Fruit fly (Drosophila melanogaster) whole organism, embryonic: ENCODE data around the gene cpb.

Experiments used
- Abd-B ChIP-seq: fragments of 200-800 bp; sonication (Bioruptor generic); optimal IDR thresholded peaks from 2 replicates; lab custom pipeline; 2018; ENCODE audit warnings: missing biosample characterization, mild to moderate bottlenecking, missing genetic modification characterization, moderate library complexity
- Adf1 ChIP-seq: fragments of 200-800 bp; sonication (Bioruptor generic); IDR thresholded peaks from 2 replicates; pipeline ENCODE4 v1.3.6; 2022; ENCODE audit warnings: missing biosample characterization, missing genetic modification characterization
- CG10654 ChIP-seq: fragments of 200-800 bp; sonication (Bioruptor generic); optimal IDR thresholded peaks from 2 replicates; lab custom pipeline; 2016; ENCODE audit warnings: missing biosample characterization, missing genetic modification characterization
- CG10979 ChIP-seq: fragments of 200-800 bp; sonication (Bioruptor generic); optimal IDR thresholded peaks from 2 replicates; lab custom pipeline; 2018; ENCODE audit warnings: missing biosample characterization, mild to moderate bottlenecking, missing genetic modification characterization, moderate library complexity
- CG11398 ChIP-seq: fragments of 200-800 bp; sonication (Bioruptor generic); optimal IDR thresholded peaks from 2 replicates; lab custom pipeline; 2016; ENCODE audit warnings: missing biosample characterization, missing genetic modification characterization
- CG1233 ChIP-seq: fragments of 200-800 bp; sonication (Bioruptor generic); optimal IDR thresholded peaks from 4 replicates; lab custom pipeline; 2018; ENCODE audit warnings: missing biosample characterization, mild to moderate bottlenecking, missing genetic modification characterization
- CG13624 ChIP-seq: fragments of 200-800 bp; sonication (Bioruptor generic); optimal IDR thresholded peaks from 2 replicates; lab custom pipeline; 2016; ENCODE audit warnings: missing biosample characterization, missing genetic modification characterization
- CG14860 ChIP-seq: fragments of 200-800 bp; sonication (Bioruptor generic); IDR thresholded peaks from 3 replicates; pipeline ENCODE4 v1.3.6; 2022; ENCODE audit warnings: missing biosample characterization, missing genetic modification characterization; ENCODE audit not compliant: partially characterized antibody
- CG17385 ChIP-seq: fragments of 200-800 bp; sonication (Bioruptor generic); optimal IDR thresholded peaks from 3 replicates; lab custom pipeline; 2018; ENCODE audit warnings: missing biosample characterization, mild to moderate bottlenecking, missing genetic modification characterization
- CG32772 ChIP-seq: fragments of 200-800 bp; sonication (Bioruptor generic); IDR thresholded peaks from 2 replicates; pipeline ENCODE4 v1.3.6; 2022; ENCODE audit warnings: missing biosample characterization, missing genetic modification characterization
- CG42726 ChIP-seq: fragments of 200-800 bp; sonication (Bioruptor generic); IDR thresholded peaks from 2 replicates; pipeline ENCODE4 v1.3.6; 2022; ENCODE audit warnings: missing biosample characterization, missing genetic modification characterization; ENCODE audit not compliant: partially characterized antibody
- CG4404 ChIP-seq: fragments of 200-800 bp; sonication (Bioruptor generic); IDR thresholded peaks from 2 replicates; pipeline ENCODE4 v1.3.6; 2022; ENCODE audit warnings: missing biosample characterization, missing genetic modification characterization
- CG4730 ChIP-seq: fragments of 200-800 bp; sonication (Bioruptor generic); IDR thresholded peaks from 2 replicates; pipeline ENCODE4 v1.3.6; 2022; ENCODE audit warnings: missing biosample characterization, missing genetic modification characterization
- CG7556 ChIP-seq: fragments of 200-800 bp; sonication (Bioruptor generic); optimal IDR thresholded peaks from 2 replicates; lab custom pipeline; 2017; ENCODE audit warnings: missing biosample characterization, mild to moderate bottlenecking, missing genetic modification characterization
- CrebB ChIP-seq: fragments of 200-800 bp; sonication (Bioruptor generic); optimal IDR thresholded peaks from 3 replicates; lab custom pipeline; 2018; ENCODE audit warnings: missing biosample characterization, mild to moderate bottlenecking, missing genetic modification characterization
- Dek ChIP-seq: fragments of 200-800 bp; sonication (Bioruptor generic); optimal IDR thresholded peaks from 3 replicates; lab custom pipeline; 2019; ENCODE audit warnings: missing biosample characterization, mild to moderate bottlenecking, missing genetic modification characterization, moderate library complexity
- Dfd ChIP-seq, 2 experiments: fragments of >200 bp; optimal IDR thresholded peaks; 2 replicates each; lab custom pipeline; 2017; ENCODE audit warnings: missing biosample characterization in 2 of 2, missing genetic modification characterization in 2 of 2
- Dp ChIP-seq: fragments of 200-800 bp; sonication (Bioruptor generic); optimal IDR thresholded peaks from 2 replicates; lab custom pipeline; 2018; ENCODE audit warnings: missing biosample characterization, mild to moderate bottlenecking, missing genetic modification characterization, moderate library complexity
- ERR ChIP-seq: fragments of 200-800 bp; sonication (Bioruptor generic); optimal IDR thresholded peaks from 2 replicates; lab custom pipeline; 2016; ENCODE audit warnings: missing biosample characterization, missing genetic modification characterization
- Fer2 ChIP-seq: fragments of 200-800 bp; sonication (Bioruptor generic); optimal IDR thresholded peaks from 2 replicates; lab custom pipeline; 2018; ENCODE audit warnings: missing biosample characterization, mild to moderate bottlenecking, missing genetic modification characterization, moderate library complexity
- Hr51 ChIP-seq, 2 experiments: fragments of 200-800 bp; sonication (Bioruptor generic); optimal IDR thresholded peaks; 2 replicates in 1 of 2; 3 replicates in 1 of 2; lab custom pipeline; 2016 to 2018; ENCODE audit warnings: missing biosample characterization in 2 of 2, missing genetic modification characterization in 2 of 2, mild to moderate bottlenecking in 1 of 2, moderate library complexity in 1 of 2
- MTF-1 ChIP-seq: fragments of 200-800 bp; sonication (Bioruptor generic); optimal IDR thresholded peaks from 2 replicates; lab custom pipeline; 2018; ENCODE audit warnings: missing biosample characterization, mild to moderate bottlenecking, missing genetic modification characterization, borderline replicate concordance
- Nf-YA ChIP-seq: fragments of 200-800 bp; sonication (Bioruptor generic); IDR thresholded peaks from 2 replicates; pipeline ENCODE4 v1.3.6; 2022; ENCODE audit warnings: missing biosample characterization, missing genetic modification characterization
- Nf-YC ChIP-seq: fragments of 200-800 bp; optimal IDR thresholded peaks from 3 replicates; lab custom pipeline; 2019; ENCODE audit warnings: missing biosample characterization, mild to moderate bottlenecking, missing genetic modification characterization, moderate library complexity
- Ravus ChIP-seq: fragments of 200-800 bp; sonication (Bioruptor generic); IDR thresholded peaks from 2 replicates; pipeline ENCODE4 v1.3.6; 2022; ENCODE audit warnings: missing biosample characterization, missing genetic modification characterization
- Side ChIP-seq: fragments of 200-800 bp; sonication (Bioruptor generic); optimal IDR thresholded peaks from 2 replicates; lab custom pipeline; 2016; ENCODE audit warnings: missing biosample characterization, missing genetic modification characterization
- Sry-β ChIP-seq: fragments of 200-800 bp; sonication (Bioruptor generic); optimal IDR thresholded peaks from 2 replicates; lab custom pipeline; 2018; ENCODE audit warnings: missing biosample characterization, mild to moderate bottlenecking, missing genetic modification characterization, moderate library complexity
- Stat92E ChIP-seq, 3 experiments: fragments of >200 bp in 2 of 3; fragments of 200-800 bp in 1 of 3; sonication (Bioruptor generic) in 1 of 3; optimal IDR thresholded peaks; 2 replicates each; lab custom pipeline; 2017 to 2019; ENCODE audit warnings: missing biosample characterization in 3 of 3, missing genetic modification characterization in 3 of 3, mild to moderate bottlenecking in 1 of 3, moderate library complexity in 1 of 3
- Xrp1 ChIP-seq: fragments of 200-800 bp; sonication (Bioruptor generic); IDR thresholded peaks from 2 replicates; pipeline ENCODE4 v1.3.6; 2022; ENCODE audit warnings: missing biosample characterization, missing genetic modification characterization
- ci ChIP-seq: fragments of 200-800 bp; sonication (Bioruptor generic); IDR thresholded peaks from 3 replicates; pipeline ENCODE4 v1.3.6; 2022; ENCODE audit warnings: missing biosample characterization, missing genetic modification characterization
- dimm ChIP-seq: fragments of 200-800 bp; sonication (Bioruptor generic); IDR thresholded peaks from 2 replicates; pipeline ENCODE4 v1.3.6; 2022; ENCODE audit warnings: missing biosample characterization, missing genetic modification characterization
- dmrt11E ChIP-seq: fragments of 200-800 bp; sonication (Bioruptor generic); optimal IDR thresholded peaks from 3 replicates; lab custom pipeline; 2018; ENCODE audit warnings: missing biosample characterization, mild to moderate bottlenecking, missing genetic modification characterization, moderate library complexity
- esg ChIP-seq: fragments of 200-800 bp; sonication (Bioruptor generic); conservative IDR thresholded peaks from 2 replicates; pipeline ENCODE4 v1.3.6; 2022; ENCODE audit warnings: missing biosample characterization, missing genetic modification characterization
- fd3F ChIP-seq: fragments of 200-800 bp; sonication (Bioruptor generic); optimal IDR thresholded peaks from 2 replicates; lab custom pipeline; 2018; ENCODE audit warnings: missing biosample characterization, mild to moderate bottlenecking, missing genetic modification characterization, moderate library complexity
- gcm2 ChIP-seq: fragments of 200-800 bp; sonication (Bioruptor generic); optimal IDR thresholded peaks from 2 replicates; lab custom pipeline; 2016; ENCODE audit warnings: missing biosample characterization, missing genetic modification characterization
- jumu ChIP-seq: fragments of 200-800 bp; sonication (Bioruptor generic); optimal IDR thresholded peaks from 3 replicates; lab custom pipeline; 2016; ENCODE audit warnings: missing biosample characterization, missing genetic modification characterization
- lab ChIP-seq: fragments of 200-800 bp; sonication (Bioruptor generic); optimal IDR thresholded peaks from 3 replicates; lab custom pipeline; 2017; ENCODE audit warnings: missing biosample characterization, missing genetic modification characterization, mild to moderate bottlenecking, moderate library complexity, missing genetic modification reagents
- maf-S ChIP-seq: fragments of 200-800 bp; sonication (Bioruptor generic); optimal IDR thresholded peaks from 2 replicates; lab custom pipeline; 2016; ENCODE audit warnings: missing biosample characterization, missing genetic modification characterization
- p53 ChIP-seq: fragments of 200-800 bp; sonication (Bioruptor generic); optimal IDR thresholded peaks from 2 replicates; lab custom pipeline; 2016; ENCODE audit warnings: missing biosample characterization, missing genetic modification characterization
- pfk ChIP-seq: fragments of 200-800 bp; sonication (Bioruptor generic); optimal IDR thresholded peaks from 2 replicates; lab custom pipeline; 2018; ENCODE audit warnings: missing biosample characterization, mild to moderate bottlenecking, missing genetic modification characterization, moderate library complexity
- phol ChIP-seq: fragments of 200-800 bp; sonication (Bioruptor generic); optimal IDR thresholded peaks from 3 replicates; lab custom pipeline; 2018; ENCODE audit warnings: missing biosample characterization, mild to moderate bottlenecking, missing genetic modification characterization, moderate library complexity
- seq ChIP-seq: fragments of 200-800 bp; sonication (Bioruptor generic); IDR thresholded peaks from 2 replicates; pipeline ENCODE4 v1.3.6; 2022; ENCODE audit warnings: missing biosample characterization, missing genetic modification characterization
- sqz ChIP-seq: fragments of 200-800 bp; sonication (Bioruptor generic); optimal IDR thresholded peaks from 3 replicates; lab custom pipeline; 2018; ENCODE audit warnings: missing biosample characterization, mild to moderate bottlenecking, missing genetic modification characterization
- sr ChIP-seq: fragments of 200-800 bp; sonication (Bioruptor generic); IDR thresholded peaks from 3 replicates; pipeline ENCODE4 v1.3.6; 2022; ENCODE audit warnings: missing biosample characterization, missing genetic modification characterization
- sug ChIP-seq: fragments of 200-800 bp; optimal IDR thresholded peaks from 2 replicates; lab custom pipeline; 2019; ENCODE audit warnings: missing biosample characterization, mild to moderate bottlenecking, missing genetic modification characterization, moderate library complexity
- tna ChIP-seq: fragments of 200-800 bp; sonication (Bioruptor generic); IDR thresholded peaks from 2 replicates; pipeline ENCODE4 v1.3.6; 2022; ENCODE audit warnings: missing biosample characterization, missing genetic modification characterization; ENCODE audit not compliant: partially characterized antibody
- trem ChIP-seq: fragments of 200-800 bp; optimal IDR thresholded peaks from 3 replicates; lab custom pipeline; 2019; ENCODE audit warnings: missing biosample characterization, mild to moderate bottlenecking, missing genetic modification characterization, moderate library complexity
- tx ChIP-seq: fragments of 200-800 bp; sonication (Bioruptor generic); optimal IDR thresholded peaks from 2 replicates; lab custom pipeline; 2016; ENCODE audit warnings: missing biosample characterization, missing genetic modification characterization
- zen2 ChIP-seq: fragments of 200-800 bp; sonication (Bioruptor generic); IDR thresholded peaks from 3 replicates; pipeline ENCODE4 v1.3.6; 2022; ENCODE audit warnings: missing biosample characterization, missing genetic modification characterization; ENCODE audit not compliant: partially characterized antibody

Gene cpb

dm6 chr2L:1715699-1716333 lies 11.1 kb downstream of the cpb start, which contains the start of gene frtz (continued):
- no peak for TF ChIP-seq sr (GFP tag; lab: Robert Waterston, UW)
- TF ChIP-seq tx (GFP tag; lab: Kevin White, UChicago) = no peak
- no peak for TF ChIP-seq CG13624 (GFP tag; lab: Kevin White, UChicago)
- TF ChIP-seq seq = no peak
- TF ChIP-seq CG4404 (GFP tag; lab: Robert Waterston, UW) = no peak
- no peak for TF ChIP-seq esg (GFP tag; lab: Robert Waterston, UW)
- TF ChIP-seq maf-S (GFP tag; lab: Kevin White, UChicago) = no peak
- peak in 1 of 2 experiments; percentile 15 for TF ChIP-seq Hr51 (GFP tag; optimal IDR thresholded peaks at IDR 0.05; lab: Kevin White, UChicago)
- no peak for TF ChIP-seq Side (GFP tag; lab: Kevin White, UChicago)
- TF ChIP-seq trem (tag; lab: Kevin White, UChicago) = peak; percentile 55
- TF ChIP-seq sug (tag; lab: Kevin White, UChicago) = peak; percentile 46
- TF ChIP-seq Dek (tag; lab: Kevin White, UChicago) = peak; percentile 33
- TF ChIP-seq Sry-β (GFP tag; lab: Kevin White, UChicago) = no peak
- TF ChIP-seq Fer2 (tag; lab: Kevin White, UChicago) = no peak
- no peak for TF ChIP-seq dimm (GFP tag; lab: Robert Waterston, UW)
- TF ChIP-seq tna (GFP tag; lab: Robert Waterston, UW) = peak; percentile 53; the same call in 1 of the 2 replicates
- TF ChIP-seq Dp (GFP tag; lab: Kevin White, UChicago) = peak; percentile 37
- TF ChIP-seq CrebB (tag; lab: Kevin White, UChicago) = no peak
- TF ChIP-seq fd3F (GFP tag; lab: Kevin White, UChicago) = no peak
- no peak for TF ChIP-seq Dfd (GFP tag; optimal IDR thresholded peaks at IDR 0.05; lab: Kevin White, UChicago)
- peak; percentile 59; the same call in 2 of the 3 replicates for TF ChIP-seq CG14860 (GFP tag; lab: Robert Waterston, UW)
- TF ChIP-seq dmrt11E = no peak
- peak; percentile 18 for TF ChIP-seq Nf-YC (tag; lab: Kevin White, UChicago)
- TF ChIP-seq ERR (GFP tag; lab: Kevin White, UChicago) = no peak
- TF ChIP-seq ci (GFP tag; lab: Robert Waterston, UW) = peak; percentile 41; the same call in 2 of the 3 replicates
- TF ChIP-seq CG17385 = no peak
- TF ChIP-seq CG7556 (GFP tag; lab: Kevin White, UChicago) = no peak
- TF ChIP-seq CG32772 (GFP tag; lab: Robert Waterston, UW) = no peak
- 0 out of 2 replicates have a peak, but pooled peaks have one; percentile 24 for TF ChIP-seq Xrp1 (GFP tag; lab: Robert Waterston, UW)
- no peak for TF ChIP-seq CG11398 (GFP tag; lab: Kevin White, UChicago)
- TF ChIP-seq zen2 = no peak; the same call in 2 of the 3 replicates
- TF ChIP-seq gcm2 (GFP tag; lab: Kevin White, UChicago) = no peak
- TF ChIP-seq jumu (GFP tag; lab: Kevin White, UChicago) = peak; percentile 24
- TF ChIP-seq CG1233 (GFP tag; lab: Kevin White, UChicago) = no peak
- TF ChIP-seq p53 = no peak
- TF ChIP-seq Stat92E (GFP tag; optimal IDR thresholded peaks at IDR 0.05; lab: Kevin White, UChicago) = no peak
- no peak for TF ChIP-seq Ravus (GFP tag; lab: Robert Waterston, UW)
- TF ChIP-seq pfk (GFP tag; lab: Kevin White, UChicago) = no peak
- no peak for TF ChIP-seq CG4730 (GFP tag; lab: Robert Waterston, UW)
- no peak for TF ChIP-seq sqz (GFP tag; lab: Kevin White, UChicago)
- no peak for TF ChIP-seq Abd-B (GFP tag; lab: Kevin White, UChicago)
- no peak for TF ChIP-seq lab
- peak; percentile 38 for TF ChIP-seq phol
- no peak for TF ChIP-seq Adf1
- peak; percentile 82 for TF ChIP-seq CG42726 (GFP tag; lab: Robert Waterston, UW)
- TF ChIP-seq CG10654 = no peak
- no peak for TF ChIP-seq Nf-YA (GFP tag; lab: Robert Waterston, UW)
- TF ChIP-seq CG10979 (tag; lab: Kevin White, UChicago) = no peak
- TF ChIP-seq MTF-1 (GFP tag; lab: Kevin White, UChicago) = no peak
